Fruit fly (Drosophila melanogaster) whole organism, prepupa: ENCODE data around the gene Parg.

Experiments used
- CG10631 ChIP-seq: fragments of 200-800 bp; sonication (Bioruptor generic); optimal IDR thresholded peaks from 2 replicates; lab custom pipeline; 2016; ENCODE audit warnings: missing biosample characterization, missing genetic modification characterization
- CG10669 ChIP-seq: fragments of 200-800 bp; sonication (Bioruptor generic); optimal IDR thresholded peaks from 3 replicates; lab custom pipeline; 2018; ENCODE audit warnings: missing biosample characterization, mild to moderate bottlenecking, missing genetic modification characterization, moderate library complexity
- CG11294 ChIP-seq: fragments of 200-800 bp; sonication (Bioruptor generic); IDR thresholded peaks from 2 replicates; pipeline ENCODE4 v1.3.6; 2022; ENCODE audit warnings: missing biosample characterization, missing genetic modification characterization
- CG11762 ChIP-seq: fragments of 200-800 bp; sonication (Bioruptor generic); optimal IDR thresholded peaks from 3 replicates; lab custom pipeline; 2016; ENCODE audit warnings: missing biosample characterization, missing genetic modification characterization; ENCODE audit not compliant: insufficient read depth
- CG11902 ChIP-seq: fragments of 200-800 bp; sonication (Bioruptor generic); optimal IDR thresholded peaks from 3 replicates; lab custom pipeline; 2016; ENCODE audit warnings: missing biosample characterization, missing genetic modification characterization
- CG15336 ChIP-seq: fragments of 200-800 bp; sonication (Bioruptor generic); IDR thresholded peaks from 2 replicates; pipeline ENCODE4 v1.3.6; 2022; ENCODE audit warnings: missing biosample characterization, missing genetic modification characterization
- CG1621 ChIP-seq: fragments of 200-800 bp; sonication (Bioruptor generic); optimal IDR thresholded peaks from 3 replicates; lab custom pipeline; 2018; ENCODE audit warnings: missing biosample characterization, mild to moderate bottlenecking, missing genetic modification characterization
- CG16779 ChIP-seq: fragments of 200-800 bp; sonication (Bioruptor generic); optimal IDR thresholded peaks from 3 replicates; lab custom pipeline; 2017; ENCODE audit warnings: missing biosample characterization, mild to moderate bottlenecking, missing genetic modification characterization
- CG34406 ChIP-seq: fragments of 200-800 bp; sonication (Bioruptor generic); optimal IDR thresholded peaks from 3 replicates; lab custom pipeline; 2016; ENCODE audit warnings: missing biosample characterization, missing genetic modification characterization
- CG4318 ChIP-seq: fragments of 200-800 bp; sonication (Bioruptor generic); optimal IDR thresholded peaks from 3 replicates; lab custom pipeline; 2017; ENCODE audit warnings: missing biosample characterization, mild to moderate bottlenecking, missing genetic modification characterization
- CG6276 ChIP-seq: fragments of 200-800 bp; sonication (Bioruptor generic); optimal IDR thresholded peaks from 2 replicates; lab custom pipeline; 2017; ENCODE audit warnings: missing biosample characterization, mild to moderate bottlenecking, missing genetic modification characterization
- CG6792 ChIP-seq: fragments of 200-800 bp; sonication (Bioruptor generic); optimal IDR thresholded peaks from 3 replicates; lab custom pipeline; 2016; ENCODE audit warnings: missing biosample characterization, missing genetic modification characterization
- CG7368 ChIP-seq: fragments of 200-800 bp; sonication (Bioruptor generic); optimal IDR thresholded peaks from 3 replicates; lab custom pipeline; 2016; ENCODE audit warnings: missing biosample characterization, missing genetic modification characterization
- CG8119 ChIP-seq: fragments of 200-800 bp; sonication (Bioruptor generic); IDR thresholded peaks from 3 replicates; pipeline ENCODE4 v1.3.6; 2022; ENCODE audit warnings: missing biosample characterization, missing genetic modification characterization
- CG8319 ChIP-seq: fragments of 200-800 bp; sonication (Bioruptor generic); optimal IDR thresholded peaks from 3 replicates; lab custom pipeline; 2016; ENCODE audit warnings: missing biosample characterization, missing genetic modification characterization
- CG8632 ChIP-seq: fragments of 200-800 bp; sonication (Bioruptor generic); optimal IDR thresholded peaks from 3 replicates; lab custom pipeline; 2016; ENCODE audit warnings: missing biosample characterization, missing genetic modification characterization
- CG9139 ChIP-seq: fragments of 200-800 bp; sonication (Bioruptor generic); optimal IDR thresholded peaks from 3 replicates; lab custom pipeline; 2017; ENCODE audit warnings: missing biosample characterization, mild to moderate bottlenecking, missing genetic modification characterization
- Eip75B ChIP-seq: fragments of 200-800 bp; sonication (Bioruptor generic); optimal IDR thresholded peaks from 3 replicates; lab custom pipeline; 2016; ENCODE audit warnings: missing biosample characterization, missing genetic modification characterization
- Eip78C ChIP-seq: fragments of 200-800 bp; sonication (Bioruptor generic); peaks from one replicate; lab custom pipeline; 2016; ENCODE audit warnings: missing biosample characterization, missing genetic modification characterization
- Ets21C ChIP-seq: fragments of 200-800 bp; sonication (Bioruptor generic); optimal IDR thresholded peaks from 3 replicates; lab custom pipeline; 2016; ENCODE audit warnings: missing biosample characterization, missing genetic modification characterization
- Hr38 ChIP-seq: sonication (Bioruptor generic); optimal IDR thresholded peaks from 2 replicates; lab custom pipeline; 2016; ENCODE audit warnings: missing biosample characterization, missing genetic modification characterization
- Hr4 ChIP-seq: fragments of 200-800 bp; sonication (Bioruptor generic); optimal IDR thresholded peaks from 3 replicates; lab custom pipeline; 2016; ENCODE audit warnings: missing biosample characterization, missing genetic modification characterization
- Lpt ChIP-seq: fragments of 200-800 bp; sonication (Bioruptor generic); optimal IDR thresholded peaks from 3 replicates; lab custom pipeline; 2016; ENCODE audit warnings: missing biosample characterization, missing genetic modification characterization
- Met ChIP-seq: fragments of 200-800 bp; sonication (Bioruptor generic); optimal IDR thresholded peaks from 3 replicates; lab custom pipeline; 2016; ENCODE audit warnings: missing biosample characterization, missing genetic modification characterization
- Smox ChIP-seq: fragments of 200-800 bp; sonication (Bioruptor generic); optimal IDR thresholded peaks from 3 replicates; lab custom pipeline; 2016; ENCODE audit warnings: missing biosample characterization, missing genetic modification characterization
- Sox102F ChIP-seq: fragments of 200-800 bp; sonication (Bioruptor generic); optimal IDR thresholded peaks from 2 replicates; lab custom pipeline; 2016; ENCODE audit warnings: missing biosample characterization, mild to moderate bottlenecking, missing genetic modification characterization
- Sox14 ChIP-seq: fragments of 200-800 bp; sonication (Bioruptor generic); optimal IDR thresholded peaks from 3 replicates; lab custom pipeline; 2016; ENCODE audit warnings: missing biosample characterization, missing genetic modification characterization
- Sox15 ChIP-seq: fragments of 200-800 bp; sonication (Bioruptor generic); optimal IDR thresholded peaks from 3 replicates; lab custom pipeline; 2016; ENCODE audit warnings: missing biosample characterization, missing genetic modification characterization
- achi ChIP-seq: fragments of 200-800 bp; sonication (Bioruptor generic); optimal IDR thresholded peaks from 3 replicates; lab custom pipeline; 2016; ENCODE audit warnings: missing biosample characterization, missing genetic modification characterization
- cyc ChIP-seq: fragments of 200-800 bp; sonication (Bioruptor generic); optimal IDR thresholded peaks from 3 replicates; lab custom pipeline; 2016; ENCODE audit warnings: missing biosample characterization, missing genetic modification characterization
- dac ChIP-seq: fragments of 200-800 bp; sonication (Bioruptor generic); optimal IDR thresholded peaks from 2 replicates; lab custom pipeline; 2017; ENCODE audit warnings: missing biosample characterization, mild to moderate bottlenecking, missing genetic modification characterization
- dsx ChIP-seq: fragments of 200-800 bp; optimal IDR thresholded peaks from 3 replicates; lab custom pipeline; 2019; ENCODE audit warnings: missing biosample characterization, mild to moderate bottlenecking, missing genetic modification characterization, moderate library complexity; ENCODE audit not compliant: poor library complexity, severe bottlenecking
- eg ChIP-seq: fragments of 200-800 bp; sonication (Bioruptor generic); IDR thresholded peaks from 3 replicates; pipeline ENCODE4 v1.3.6; 2022; ENCODE audit warnings: missing biosample characterization, missing genetic modification characterization
- esn ChIP-seq: fragments of 200-800 bp; sonication (Bioruptor generic); optimal IDR thresholded peaks from 2 replicates; lab custom pipeline; 2016; ENCODE audit warnings: missing biosample characterization, mild to moderate bottlenecking, missing genetic modification characterization, moderate library complexity
- fd59A ChIP-seq: fragments of 200-800 bp; sonication (Bioruptor generic); optimal IDR thresholded peaks from 2 replicates; lab custom pipeline; 2017; ENCODE audit warnings: missing biosample characterization, mild to moderate bottlenecking, missing genetic modification characterization, missing genetic modification reagents
- fd85E ChIP-seq: fragments of 200-800 bp; sonication (Bioruptor generic); optimal IDR thresholded peaks from 3 replicates; lab custom pipeline; 2016; ENCODE audit warnings: missing biosample characterization, missing genetic modification characterization
- fkh ChIP-seq: fragments of 200-800 bp; sonication (Bioruptor generic); optimal IDR thresholded peaks from 3 replicates; lab custom pipeline; 2017; ENCODE audit warnings: missing biosample characterization, mild to moderate bottlenecking, missing genetic modification characterization, moderate library complexity
- net ChIP-seq: fragments of 200-800 bp; sonication (Bioruptor generic); optimal IDR thresholded peaks from 3 replicates; lab custom pipeline; 2016; ENCODE audit warnings: missing biosample characterization, missing genetic modification characterization
- pdm3 ChIP-seq: fragments of 200-800 bp; sonication (Bioruptor generic); optimal IDR thresholded peaks from 3 replicates; lab custom pipeline; 2016; ENCODE audit warnings: missing biosample characterization, missing genetic modification characterization
- salr ChIP-seq, 2 experiments: fragments of 200-800 bp; sonication (Bioruptor generic); optimal IDR thresholded peaks; 3 replicates each; lab custom pipeline; 2016 to 2018; ENCODE audit warnings: missing biosample characterization in 2 of 2, missing genetic modification characterization in 2 of 2, mild to moderate bottlenecking in 1 of 2
- svp ChIP-seq: fragments of 200-800 bp; sonication (Bioruptor generic); peaks from one replicate; lab custom pipeline; 2016; ENCODE audit warnings: missing biosample characterization, missing genetic modification characterization
- vri ChIP-seq: fragments of 200-800 bp; sonication (Bioruptor generic); optimal IDR thresholded peaks from 3 replicates; lab custom pipeline; 2016; ENCODE audit warnings: missing biosample characterization, mild to moderate bottlenecking, missing genetic modification characterization

Gene Parg

dm6 chrX:3693989-3694769, 22.9 kb upstream of the Parg start (continued):
- peak; percentile 76 for TF ChIP-seq CG4318 (GFP tag; lab: Kevin White, UChicago)
- peak; percentile 81 for TF ChIP-seq CG10631 (GFP tag; lab: Kevin White, UChicago)
- peak; percentile 13; the same call in 1 of the 2 replicates for TF ChIP-seq CG15336
- TF ChIP-seq fkh = peak; percentile 68
- peak; percentile 58; the same call in 1 of the 3 replicates for TF ChIP-seq eg
- peak; percentile 70 for TF ChIP-seq cyc (GFP tag; lab: Kevin White, UChicago)
- peak; percentile 42 for TF ChIP-seq CG34406 (GFP tag; lab: Kevin White, UChicago)
- peak; percentile 17 for TF ChIP-seq CG8319
- TF ChIP-seq Eip78C (GFP tag; lab: Kevin White, UChicago) = peak; percentile 92
- peak; percentile 45 for TF ChIP-seq CG7368 (GFP tag; lab: Kevin White, UChicago)
- peak; percentile 93 for TF ChIP-seq svp (GFP tag; lab: Kevin White, UChicago)
- TF ChIP-seq salr (GFP tag; optimal IDR thresholded peaks at IDR 0.05; lab: Kevin White, UChicago) = peak in 1 of 2 experiments; percentile 84
- peak; percentile 5; the same call in 1 of the 2 replicates for TF ChIP-seq CG11294 (GFP tag; lab: Robert Waterston, UW)
- peak; percentile 59 for TF ChIP-seq CG8119 (GFP tag; lab: Robert Waterston, UW)
- TF ChIP-seq Lpt (GFP tag; lab: Kevin White, UChicago) = peak; percentile 49
- peak; percentile 75 for TF ChIP-seq achi (GFP tag; lab: Kevin White, UChicago)
- TF ChIP-seq dsx (GFP tag; lab: Kevin White, UChicago) = no peak
- peak; percentile 72 for TF ChIP-seq net
- peak; percentile 24 for TF ChIP-seq CG16779
- peak; percentile 76 for TF ChIP-seq CG6276
- TF ChIP-seq fd59A = peak; percentile 76
- TF ChIP-seq Hr4 (GFP tag; lab: Kevin White, UChicago) = peak; percentile 83
- peak; percentile 63 for TF ChIP-seq CG8632 (GFP tag; lab: Kevin White, UChicago)
- peak; percentile 83 for TF ChIP-seq esn
- peak; percentile 69 for TF ChIP-seq Sox102F (GFP tag; lab: Kevin White, UChicago)
- TF ChIP-seq Ets21C = peak; percentile 27
- peak; percentile 15 for TF ChIP-seq CG11902 (GFP tag; lab: Kevin White, UChicago)
- TF ChIP-seq Hr38 = no peak
- peak; percentile 40 for TF ChIP-seq vri (GFP tag; lab: Kevin White, UChicago)
- peak; percentile 77 for TF ChIP-seq Smox
- TF ChIP-seq Eip75B (GFP tag; lab: Kevin White, UChicago) = peak; percentile 71
- TF ChIP-seq dac (GFP tag; lab: Kevin White, UChicago) = peak; percentile 70
- TF ChIP-seq pdm3 (GFP tag; lab: Kevin White, UChicago) = peak; percentile 77
- TF ChIP-seq Sox14 = peak; percentile 70
- peak; percentile 64 for TF ChIP-seq CG10669
- peak; percentile 34 for TF ChIP-seq Sox15
- peak; percentile 71 for TF ChIP-seq CG6792 (GFP tag; lab: Kevin White, UChicago)
- peak; percentile 58 for TF ChIP-seq CG11762 (GFP tag; lab: Kevin White, UChicago)
- TF ChIP-seq fd85E = no peak
- TF ChIP-seq CG9139 (GFP tag; lab: Kevin White, UChicago) = no peak
- peak; percentile 82 for TF ChIP-seq Met
- TF ChIP-seq CG1621 (tag; lab: Kevin White, UChicago) = no peak
